Fruit fly (Drosophila melanogaster) whole organism, pupa: ENCODE data around the gene superdeath.

Experiments
- CG10348 ChIP-seq: fragments of 200-800 bp; sonication (Bioruptor generic); IDR thresholded peaks from 2 replicates; pipeline ENCODE4 v1.3.6; 2022; ENCODE audit warnings: missing biosample characterization, missing genetic modification characterization
- CG15710 ChIP-seq: fragments of 200-800 bp; sonication (Bioruptor generic); optimal IDR thresholded peaks from 2 replicates; lab custom pipeline; 2018; ENCODE audit warnings: missing biosample characterization, mild to moderate bottlenecking, missing genetic modification characterization, moderate library complexity
- D1 ChIP-seq: fragments of 200-800 bp; sonication (Bioruptor generic); optimal IDR thresholded peaks from 2 replicates; lab custom pipeline; 2018; ENCODE audit warnings: missing biosample characterization, mild to moderate bottlenecking, missing genetic modification characterization, moderate library complexity
- EcR ChIP-seq: fragments of 200-800 bp; sonication (Bioruptor generic); optimal IDR thresholded peaks from 3 replicates; lab custom pipeline; 2019; ENCODE audit warnings: missing biosample characterization, missing genetic modification characterization, mild to moderate bottlenecking, moderate library complexity, missing genetic modification reagents
- Ets98B ChIP-seq: fragments of 200-800 bp; sonication (Bioruptor generic); IDR thresholded peaks from 2 replicates; pipeline ENCODE4 v1.3.6; 2022; ENCODE audit warnings: missing biosample characterization, missing genetic modification characterization
- Pif1B ChIP-seq: fragments of 200-800 bp; sonication (Bioruptor generic); optimal IDR thresholded peaks from 3 replicates; lab custom pipeline; 2016; ENCODE audit warnings: missing biosample characterization, missing genetic modification characterization
- rn ChIP-seq: fragments of 200-800 bp; sonication (Bioruptor generic); IDR thresholded peaks from 2 replicates; pipeline ENCODE4 v1.3.6; 2022; ENCODE audit warnings: missing biosample characterization, missing genetic modification characterization

- TF ChIP-seq rn (no peak), Ets98B (no peak), CG10348 (GFP tag; lab: Robert Waterston, UW) (no peak), EcR (no peak), CG15710 (tag; lab: Kevin White, UChicago) (no peak), D1 (tag; lab: Kevin White, UChicago) (no peak), Pif1B (GFP tag; lab: Kevin White, UChicago) (no peak)
These were observed 26.7 kb upstream of the superdeath start for dm6 chr3R:29111795-29112194.
